Worm (Caenorhabditis elegans): Measurements from ENCODE around the gene F20B6.4.

DNA sequence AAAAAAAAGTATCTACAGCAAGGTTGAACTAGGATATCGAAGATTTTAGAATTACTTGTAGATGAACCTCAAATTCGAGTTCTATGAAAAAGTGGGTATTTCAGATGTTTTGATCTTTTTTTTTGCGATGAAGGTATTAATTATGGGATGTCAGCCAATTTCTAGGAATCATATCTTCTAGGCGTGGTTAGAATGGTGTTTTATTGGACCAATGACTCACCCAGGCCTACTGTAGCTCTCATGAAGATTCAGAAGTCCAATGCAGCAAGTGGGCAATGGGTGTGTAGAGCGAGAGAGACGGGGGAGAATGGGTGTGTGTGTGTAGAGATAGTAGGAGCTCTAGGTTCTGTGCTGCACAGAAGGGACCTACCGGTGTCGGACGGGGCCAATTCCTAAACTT is 25.9 kb upstream of the F20B6.4 start:
- no peak for TF ChIP-seq nhr-28 (tag; optimal IDR thresholded peaks at IDR 0.05)
- no peak for TF ChIP-seq nhr-76 (tag; optimal IDR thresholded peaks at IDR 0.05)
- TF ChIP-seq lsy-2 (tag; optimal IDR thresholded peaks at IDR 0.05): peak; percentile 72
- TF ChIP-seq ztf-11 (tag; optimal IDR thresholded peaks at IDR 0.05): no peak
